Worm (Caenorhabditis elegans): ENCODE measurements around the gene F11C1.1.

The F11C1.1 gene

DNA sequence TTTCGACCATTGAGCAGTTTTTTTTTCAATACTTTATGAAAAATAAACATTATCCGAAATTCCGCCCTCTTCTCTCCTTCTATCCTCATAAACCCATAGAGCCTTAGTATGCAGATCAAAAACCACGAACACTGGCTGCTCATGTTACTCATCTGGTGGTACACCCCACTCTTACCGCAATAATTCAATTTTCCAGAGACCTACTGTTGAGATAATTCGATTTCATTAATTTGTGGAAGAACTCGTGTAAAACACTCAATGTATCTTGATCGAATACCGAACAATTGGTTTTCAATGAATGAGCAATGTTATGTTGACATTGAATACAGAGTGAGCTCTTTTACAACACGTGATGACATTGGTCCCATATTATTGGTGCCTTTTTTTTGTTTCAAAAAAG, 31.1 kb upstream of the F11C1.1 start:
- TF ChIP-seq Y53G8AR.9 (GFP tag; conservative IDR thresholded peaks at IDR 0.05) (no peak), akir-1 (GFP tag; optimal IDR thresholded peaks at IDR 0.05) (no peak), rec-8 (tag; optimal IDR thresholded peaks at IDR 0.05) (no peak), aptf-3 (GFP tag; IDR thresholded peaks at IDR 0.05) (no peak), hlh-26 (GFP tag; conservative IDR thresholded peaks at IDR 0.05) (no peak), ztf-3 (GFP tag; optimal IDR thresholded peaks at IDR 0.05) (no peak), somi-1 (GFP tag; optimal IDR thresholded peaks at IDR 0.05) (no peak), ZK185.1 (tag; optimal IDR thresholded peaks at IDR 0.05; ENCODE audit: poor library complexity, severe bottlenecking) (no peak)

DNA sequence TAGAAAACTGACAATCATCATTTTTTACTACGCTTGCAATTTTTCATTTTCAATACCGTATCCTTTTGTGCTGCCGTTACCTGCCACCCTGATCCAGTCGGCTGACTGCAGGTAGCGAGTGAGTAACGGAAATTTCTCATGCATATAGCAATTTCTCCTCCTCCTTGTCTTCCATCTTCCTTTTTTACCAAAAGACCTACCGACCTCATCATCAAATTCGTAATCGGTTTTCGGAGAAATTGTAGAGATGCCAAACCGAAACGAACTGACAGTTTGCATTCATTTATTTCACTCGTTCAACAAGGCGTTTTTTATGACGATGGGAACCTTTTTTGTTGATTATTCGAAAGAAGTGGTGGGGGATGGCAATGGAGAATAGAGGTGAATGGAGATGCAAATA, 25.9 kb upstream of the F11C1.1 start:
- TF ChIP-seq dox-1 (GFP tag; IDR thresholded peaks at IDR 0.05), result no peak
- no peak for TF ChIP-seq lin-26 (GFP tag; IDR thresholded peaks at IDR 0.05)
- no peak for TF ChIP-seq ceh-27 (GFP tag; optimal IDR thresholded peaks at IDR 0.05)
- TF ChIP-seq let-607 (tag; optimal IDR thresholded peaks at IDR 0.05), result no peak

DNA sequence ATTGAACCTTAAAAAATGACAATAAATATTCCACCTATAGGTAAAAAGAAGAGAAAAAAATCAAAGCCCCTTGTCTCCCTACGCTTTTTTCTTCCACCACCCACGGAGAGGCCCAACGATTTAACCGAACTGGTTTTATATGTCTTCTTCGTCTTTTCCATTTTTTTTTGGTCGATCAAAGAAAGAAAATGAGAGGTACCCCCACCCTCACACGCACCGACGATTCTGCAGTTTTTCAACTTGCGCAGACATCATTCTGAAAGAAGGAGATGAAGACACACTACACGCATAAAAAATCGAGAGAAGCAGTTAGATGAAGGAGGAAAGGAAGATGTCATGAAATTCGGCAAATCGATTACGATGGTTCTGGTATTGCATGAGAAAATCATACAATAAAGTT, 24.0 kb upstream of the F11C1.1 start:
- TF ChIP-seq aptf-2 (GFP tag; conservative IDR thresholded peaks at IDR 0.05) (no peak), nfya-2 (GFP tag; IDR thresholded peaks at IDR 0.05) (no peak), F57C9.4 (tag; optimal IDR thresholded peaks at IDR 0.05) (no peak), hrde-1 (tag; optimal IDR thresholded peaks at IDR 0.05; ENCODE audit: borderline replicate concordance) (no peak)

DNA sequence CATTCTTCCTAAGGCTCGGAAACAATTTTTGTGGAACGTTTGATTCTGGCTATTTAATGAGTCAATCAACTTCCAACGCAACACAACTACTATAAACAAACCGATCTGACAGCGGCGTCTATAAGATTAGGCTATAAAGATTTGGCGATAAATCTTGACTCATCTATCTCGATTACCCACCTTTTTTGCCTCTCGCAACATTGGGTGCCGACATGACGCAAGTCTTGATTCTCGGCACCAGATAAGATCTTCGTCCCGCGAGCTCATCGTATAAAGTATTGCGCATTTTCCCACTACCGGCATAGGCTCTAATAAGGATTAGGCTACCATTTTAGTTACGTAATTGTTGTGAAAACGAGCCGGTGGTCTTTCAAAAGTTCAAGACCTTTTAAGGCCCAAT, 21.5 kb upstream of the F11C1.1 start:
- TF ChIP-seq zfh-2 (GFP tag; conservative IDR thresholded peaks at IDR 0.05), result no peak
- no peak for TF ChIP-seq Y53F4B.3 (GFP tag; IDR thresholded peaks at IDR 0.05)
- no peak for TF ChIP-seq rec-8 (tag; optimal IDR thresholded peaks at IDR 0.05)
- TF ChIP-seq ceh-100 (GFP tag; IDR thresholded peaks at IDR 0.05), result no peak
- no peak for TF ChIP-seq F22D6.2 (tag; optimal IDR thresholded peaks at IDR 0.05)
- no peak for TF ChIP-seq sea-2 (GFP tag; IDR thresholded peaks at IDR 0.05)
- TF ChIP-seq F57C9.4 (tag; optimal IDR thresholded peaks at IDR 0.05), result no peak
- TF ChIP-seq nfya-2 (GFP tag; IDR thresholded peaks at IDR 0.05), result no peak
- no peak for TF ChIP-seq rpc-1 (optimal IDR thresholded peaks at IDR 0.05)
- TF ChIP-seq rpc-1 (tag; optimal IDR thresholded peaks at IDR 0.05), result no peak
- no peak for TF ChIP-seq lir-1 (GFP tag; conservative IDR thresholded peaks at IDR 0.05)
- TF ChIP-seq nfyb-1 (GFP tag; IDR thresholded peaks at IDR 0.05), result no peak
- TF ChIP-seq mcd-1 (GFP tag; IDR thresholded peaks at IDR 0.05), result no peak

DNA sequence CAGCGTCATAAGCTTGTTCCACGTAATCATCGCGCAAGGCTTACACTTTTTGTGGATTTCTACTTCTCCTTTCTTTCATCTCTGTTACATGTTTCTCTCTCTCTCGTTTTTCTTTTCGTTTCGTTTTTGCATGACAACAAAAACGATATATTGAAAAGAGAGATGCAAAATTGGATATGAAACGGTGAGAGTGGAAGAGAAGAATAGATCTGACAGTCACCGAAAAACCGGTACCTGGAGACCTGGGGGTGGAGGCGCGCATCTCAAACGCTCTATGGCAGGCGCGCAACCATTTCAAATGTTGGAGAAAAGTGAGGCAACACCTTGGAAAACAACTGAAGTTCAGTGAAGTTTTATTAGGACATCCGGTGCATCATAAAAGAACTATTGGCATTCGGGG, 19.3 kb upstream of the F11C1.1 start:
- no peak for TF ChIP-seq lsl-1 (GFP tag; optimal IDR thresholded peaks at IDR 0.05)
- no peak for TF ChIP-seq Y56A3A.18 (GFP tag; IDR thresholded peaks at IDR 0.05)
- TF ChIP-seq T26A5.8 (tag; optimal IDR thresholded peaks at IDR 0.05), result no peak
- TF ChIP-seq atf-7 (tag; optimal IDR thresholded peaks at IDR 0.05), result no peak
- no peak for TF ChIP-seq let-607 (tag; optimal IDR thresholded peaks at IDR 0.05)
- no peak for TF ChIP-seq ztf-18 (tag; optimal IDR thresholded peaks at IDR 0.05)
- no peak for TF ChIP-seq cebp-1 (GFP tag; IDR thresholded peaks at IDR 0.05)
- TF ChIP-seq cebp-1 (tag; optimal IDR thresholded peaks at IDR 0.05), result no peak
- no peak for TF ChIP-seq nhr-179 (tag; optimal IDR thresholded peaks at IDR 0.05)
- TF ChIP-seq ceh-79 (tag; optimal IDR thresholded peaks at IDR 0.05), result no peak
- no peak for TF ChIP-seq mel-28 (tag; optimal IDR thresholded peaks at IDR 0.05; ENCODE audit: borderline replicate concordance)

Data from whole organism, young adult.